Fruit fly (Drosophila melanogaster) whole organism, wandering third instar larva: ENCODE measurements around the gene tipE.

Source experiments
- Abd-B ChIP-seq: fragments of >200 bp; optimal IDR thresholded peaks from 2 replicates; lab custom pipeline; 2017; ENCODE audit warnings: missing biosample characterization, missing genetic modification characterization
- CG32264 ChIP-seq: fragments of 200-800 bp; sonication (Bioruptor generic); optimal IDR thresholded peaks from 2 replicates; lab custom pipeline; 2016; ENCODE audit warnings: missing biosample characterization, missing genetic modification characterization
- CG9705 ChIP-seq: fragments of 200-800 bp; sonication (Bioruptor generic); optimal IDR thresholded peaks from 2 replicates; lab custom pipeline; 2018; ENCODE audit warnings: missing biosample characterization, mild to moderate bottlenecking, missing genetic modification characterization
- CrebA ChIP-seq: fragments of 200-800 bp; sonication (Bioruptor generic); optimal IDR thresholded peaks from 2 replicates; lab custom pipeline; 2016; ENCODE audit warnings: missing biosample characterization, mild to moderate bottlenecking, missing genetic modification characterization, borderline replicate concordance
- Dfd ChIP-seq: fragments of >200 bp; optimal IDR thresholded peaks from 2 replicates; lab custom pipeline; 2017; ENCODE audit warnings: missing biosample characterization, missing genetic modification characterization
- Dif ChIP-seq: fragments of 200-275, 200-300 bp; sonication (Bioruptor generic); optimal IDR thresholded peaks from 2 replicates; lab custom pipeline; 2018; ENCODE audit warnings: missing biosample characterization, missing genetic modification characterization; ENCODE audit not compliant: partially characterized antibody
- HLH106 ChIP-seq: fragments of 200-800 bp; optimal IDR thresholded peaks from 3 replicates; lab custom pipeline; 2019; ENCODE audit warnings: missing biosample characterization, mild to moderate bottlenecking, missing genetic modification characterization, moderate library complexity
- Hnf4 ChIP-seq: fragments of 200-800 bp; sonication (Bioruptor generic); optimal IDR thresholded peaks from 2 replicates; lab custom pipeline; 2016; ENCODE audit warnings: missing biosample characterization, mild to moderate bottlenecking, missing genetic modification characterization
- Hr78 ChIP-seq: fragments of >200 bp; optimal IDR thresholded peaks from 2 replicates; lab custom pipeline; 2017; ENCODE audit warnings: missing biosample characterization, missing genetic modification characterization
- Hr83 ChIP-seq: fragments of 200-300 bp; sonication (Bioruptor generic); optimal IDR thresholded peaks from 2 replicates; lab custom pipeline; 2016; ENCODE audit warnings: missing biosample characterization, mild to moderate bottlenecking, missing genetic modification characterization, moderate library complexity; ENCODE audit not compliant: poor library complexity, severe bottlenecking
- Jra ChIP-seq: sonication (Bioruptor generic); optimal IDR thresholded peaks from 2 replicates; lab custom pipeline; 2016; ENCODE audit warnings: missing biosample characterization, missing genetic modification characterization
- Mio ChIP-seq: sonication (Bioruptor generic); optimal IDR thresholded peaks from 2 replicates; lab custom pipeline; 2016; ENCODE audit warnings: missing biosample characterization, missing genetic modification characterization
- Myc ChIP-seq: fragments of >200 bp; optimal IDR thresholded peaks from 2 replicates; lab custom pipeline; 2017
- N ChIP-seq: fragments of >200 bp; optimal IDR thresholded peaks from 2 replicates; lab custom pipeline; 2018; ENCODE audit warnings: missing biosample characterization, missing external identifiers, missing genetic modification characterization
- OdsH ChIP-seq: fragments of 200-800 bp; sonication (Bioruptor generic); optimal IDR thresholded peaks from 2 replicates; lab custom pipeline; 2016; ENCODE audit warnings: missing biosample characterization, mild to moderate bottlenecking, missing genetic modification characterization
- Rel ChIP-seq, 2 experiments: fragments of 200-800 bp; sonication (Bioruptor generic) in 1 of 2; optimal IDR thresholded peaks; 2 replicates in 1 of 2; 3 replicates in 1 of 2; lab custom pipeline; 2016 to 2019; ENCODE audit warnings: mild to moderate bottlenecking in 2 of 2, missing biosample characterization in 2 of 2, missing genetic modification characterization in 2 of 2, moderate library complexity in 1 of 2
- Sp1 ChIP-seq: fragments of 200-800 bp; sonication (Bioruptor generic); optimal IDR thresholded peaks from 3 replicates; lab custom pipeline; 2019; ENCODE audit warnings: missing biosample characterization, mild to moderate bottlenecking, missing genetic modification characterization, moderate library complexity
- Vsx2 ChIP-seq: fragments of 200-300, 225-300 bp; sonication (Bioruptor generic); optimal IDR thresholded peaks from 2 replicates; lab custom pipeline; 2018; ENCODE audit warnings: missing biosample characterization, missing genetic modification characterization; ENCODE audit not compliant: partially characterized antibody
- brk ChIP-seq: fragments of 200-800 bp; sonication (Bioruptor generic); optimal IDR thresholded peaks from 2 replicates; lab custom pipeline; 2016; ENCODE audit warnings: missing biosample characterization, mild to moderate bottlenecking, missing genetic modification characterization
- dl ChIP-seq, 2 experiments: fragments of 175-275, 200-275 bp in 1 of 2; fragments of 200-275 bp in 1 of 2; sonication (Bioruptor generic); optimal IDR thresholded peaks; lab custom pipeline; 2018; ENCODE audit warnings: mild to moderate bottlenecking in 2 of 2, missing biosample characterization in 2 of 2, missing genetic modification characterization in 2 of 2, moderate library complexity in 2 of 2; ENCODE audit not compliant: partially characterized antibody in 2 of 2, insufficient read depth in 1 of 2
- dmrt93B ChIP-seq: fragments of 200-800 bp; sonication (Bioruptor generic); optimal IDR thresholded peaks from 2 replicates; lab custom pipeline; 2018; ENCODE audit warnings: missing biosample characterization, mild to moderate bottlenecking, missing genetic modification characterization
- ey ChIP-seq: fragments of 200-800 bp; sonication (Bioruptor generic); optimal IDR thresholded peaks from 2 replicates; lab custom pipeline; 2016; ENCODE audit warnings: missing biosample characterization, missing genetic modification characterization
- foxo ChIP-seq, 2 experiments: fragments of 200-800 bp; sonication (Bioruptor generic); optimal IDR thresholded peaks; 2 replicates in 1 of 2; 3 replicates in 1 of 2; lab custom pipeline; 2016 to 2017; ENCODE audit warnings: missing biosample characterization in 2 of 2, missing genetic modification characterization in 2 of 2
- fru ChIP-seq: fragments of 200-800 bp; sonication (Bioruptor generic); optimal IDR thresholded peaks from 3 replicates; lab custom pipeline; 2016; ENCODE audit warnings: missing biosample characterization, mild to moderate bottlenecking, missing genetic modification characterization
- h ChIP-seq: fragments of 200-800 bp; sonication (Bioruptor generic); optimal IDR thresholded peaks from 3 replicates; lab custom pipeline; 2016; ENCODE audit warnings: missing biosample characterization, mild to moderate bottlenecking, missing genetic modification characterization
- lola ChIP-seq: fragments of >200 bp; optimal IDR thresholded peaks from 2 replicates; lab custom pipeline; 2017; ENCODE audit warnings: missing biosample characterization, missing genetic modification characterization
- psq ChIP-seq: fragments of 200-800 bp; sonication (Bioruptor generic); optimal IDR thresholded peaks from 3 replicates; lab custom pipeline; 2017; ENCODE audit warnings: missing biosample characterization, mild to moderate bottlenecking, missing genetic modification characterization, moderate library complexity
- sv ChIP-seq: fragments of 200-800 bp; sonication (Bioruptor generic); optimal IDR thresholded peaks from 3 replicates; lab custom pipeline; 2016; ENCODE audit warnings: missing biosample characterization, missing genetic modification characterization
- usp ChIP-seq: fragments of >200 bp; optimal IDR thresholded peaks from 2 replicates; lab custom pipeline; 2017; ENCODE audit warnings: missing biosample characterization, missing genetic modification characterization
- woc ChIP-seq: sonication (Bioruptor generic); optimal IDR thresholded peaks from 2 replicates; lab custom pipeline; 2016; ENCODE audit warnings: missing biosample characterization, mild to moderate bottlenecking, missing genetic modification characterization

tipE gene

dm6 chr3L:4167353-4167842 is 20.9 kb upstream of the tipE start, which contains the start of gene mas:
Gene mas (minus strand): TSS chr3L:4167464.
- TF ChIP-seq Dif (GFP tag; lab: Kevin White, UChicago) (peak; percentile 91), dmrt93B (GFP tag; lab: Kevin White, UChicago) (no peak), dl (GFP tag; optimal IDR thresholded peaks at IDR 0.05; lab: Kevin White, UChicago; ENCODE audit: insufficient read depth in 1 of 2, partially characterized antibody in 2 of 2) (peak; percentile 38 to 89), usp (no peak), Vsx2 (GFP tag; lab: Kevin White, UChicago) (no peak), fru (peak; percentile 22), Hnf4 (GFP tag; lab: Kevin White, UChicago) (no peak)

- no peak for TF ChIP-seq Rel (GFP tag; optimal IDR thresholded peaks at IDR 0.05; lab: Kevin White, UChicago)
- TF ChIP-seq Rel (tag; optimal IDR thresholded peaks at IDR 0.05; lab: Kevin White, UChicago) = peak; percentile 67
- no peak for TF ChIP-seq ey (GFP tag; lab: Kevin White, UChicago)
- peak; percentile 3 for TF ChIP-seq h (GFP tag; lab: Kevin White, UChicago)
- peak; percentile 24 for TF ChIP-seq Hnf4 (GFP tag; lab: Kevin White, UChicago)
- TF ChIP-seq psq (GFP tag; lab: Kevin White, UChicago) = peak; percentile 14
- peak; percentile 40 for TF ChIP-seq Dif (GFP tag; lab: Kevin White, UChicago)
- TF ChIP-seq dl (GFP tag; optimal IDR thresholded peaks at IDR 0.05; lab: Kevin White, UChicago; ENCODE audit: insufficient read depth in 1 of 2, partially characterized antibody in 2 of 2) = no peak
- peak; percentile 51 for TF ChIP-seq HLH106 (tag; lab: Kevin White, UChicago)
- TF ChIP-seq CrebA (GFP tag; lab: Kevin White, UChicago) = peak; percentile 51
Observed at dm6 chr3L:4169957-4170651, 18.2 kb upstream of the tipE start, which contains the start of gene Ero1L. Gene Ero1L (plus strand): TSS chr3L:4170404.

- TF ChIP-seq sv (GFP tag; lab: Kevin White, UChicago) = no peak
- no peak for TF ChIP-seq CrebA (GFP tag; lab: Kevin White, UChicago)
- no peak for TF ChIP-seq N (GFP tag; lab: Kevin White, UChicago)
Observed at dm6 chr3L:4173584-4173983, 14.7 kb upstream of the tipE start, which contains the start of gene CG18675. Gene CG18675 (plus strand): TSS chr3L:4173884.

- TF ChIP-seq brk (no peak), Abd-B (no peak), lola (GFP tag; lab: Kevin White, UChicago) (no peak), Vsx2 (GFP tag; lab: Kevin White, UChicago) (no peak), Myc (lab: Kevin White, UChicago) (no peak), usp (no peak), OdsH (GFP tag; lab: Kevin White, UChicago) (no peak), Rel (GFP tag; optimal IDR thresholded peaks at IDR 0.05; lab: Kevin White, UChicago) (no peak), Rel (tag; optimal IDR thresholded peaks at IDR 0.05; lab: Kevin White, UChicago) (no peak), Mio (no peak), Hnf4 (GFP tag; lab: Kevin White, UChicago) (no peak), woc (GFP tag; lab: Kevin White, UChicago) (no peak), Dif (GFP tag; lab: Kevin White, UChicago) (no peak), CG32264 (GFP tag; lab: Kevin White, UChicago) (no peak), Sp1 (no peak), CG9705 (GFP tag; lab: Kevin White, UChicago) (no peak), ey (GFP tag; lab: Kevin White, UChicago) (no peak), Jra (no peak)
Observed at dm6 chr3L:4177981-4178562, 10.2 kb upstream of the tipE start, which contains the start of gene Teh4. Gene Teh4 (minus strand): TSS chr3L:4178270.

dm6 chr3L:4184563-4184962 is 3.7 kb upstream of the tipE start, which contains the start of gene Teh3:
Gene Teh3 (minus strand): TSS chr3L:4184663.
- TF ChIP-seq Rel (GFP tag; optimal IDR thresholded peaks at IDR 0.05; lab: Kevin White, UChicago) (no peak), Rel (tag; optimal IDR thresholded peaks at IDR 0.05; lab: Kevin White, UChicago) (no peak), CG32264 (GFP tag; lab: Kevin White, UChicago) (no peak), foxo (GFP tag; optimal IDR thresholded peaks at IDR 0.05; lab: Kevin White, UChicago) (no peak), N (GFP tag; lab: Kevin White, UChicago) (no peak), Myc (lab: Kevin White, UChicago) (no peak), Dfd (no peak), Hr83 (GFP tag; lab: Kevin White, UChicago) (no peak), Hr78 (GFP tag; lab: Kevin White, UChicago) (no peak)
